Worm (Caenorhabditis elegans) whole organism, late embryonic: ENCODE measurements around the gene clec-86.

ENCODE experiments used
- T23F11.4 ChIP-seq: fragments of 200-800 bp; sonication (Bioruptor generic); optimal IDR thresholded peaks from 2 replicates; lab custom pipeline; 2018; ENCODE audit warnings: mild to moderate bottlenecking, missing genetic modification characterization, missing compliant biosample characterization
- Y22D7AL.16 ChIP-seq: sonication (generic microtip); optimal IDR thresholded peaks from 2 replicates; lab custom pipeline; 2016; ENCODE audit warnings: missing genetic modification characterization, missing compliant biosample characterization
- lin-11 ChIP-seq: fragments of 200-800 bp; sonication (Bioruptor generic); optimal IDR thresholded peaks from 2 replicates; lab custom pipeline; 2018; ENCODE audit warnings: mild to moderate bottlenecking, missing genetic modification characterization, missing compliant biosample characterization
- nfya-1 ChIP-seq: sonication (generic microtip); optimal IDR thresholded peaks from 2 replicates; lab custom pipeline; 2017; ENCODE audit warnings: missing genetic modification characterization, mild to moderate bottlenecking, missing compliant biosample characterization, antibody characterized with exemption, moderate library complexity
- nhr-11 ChIP-seq: fragments of 150-350 bp; optimal IDR thresholded peaks from 2 replicates; lab custom pipeline; 2014; ENCODE audit warnings: missing biosample characterization, missing genetic modification characterization
- npax-4 ChIP-seq: sonication (generic microtip); optimal IDR thresholded peaks from 2 replicates; lab custom pipeline; 2016; ENCODE audit warnings: missing genetic modification characterization, missing compliant biosample characterization
- pha-2 ChIP-seq: sonication (generic microtip); optimal IDR thresholded peaks from 2 replicates; lab custom pipeline; 2017; ENCODE audit warnings: mild to moderate bottlenecking, missing genetic modification characterization, missing compliant biosample characterization
- sox-2 ChIP-seq: fragments of 200-800 bp; sonication (Bioruptor generic); IDR thresholded peaks from 2 replicates; pipeline ENCODE4 v1.3.6; 2022; ENCODE audit warnings: missing genetic modification reagents, missing genetic modification characterization, missing compliant biosample characterization
- sox-4 ChIP-seq: sonication (generic microtip); optimal IDR thresholded peaks from 2 replicates; lab custom pipeline; 2017; ENCODE audit warnings: mild to moderate bottlenecking, missing genetic modification characterization, inconsistent platforms, missing compliant biosample characterization

ce11 chrX:7126348-7126747 lies 13.3 kb upstream of the clec-86 start, which contains the start of gene ist-1:
- no peak for TF ChIP-seq npax-4 (tag; lab: Kevin White, UChicago)
- no peak for TF ChIP-seq nfya-1 (tag; lab: Kevin White, UChicago)
- no peak for TF ChIP-seq lin-11 (tag; lab: Kevin White, UChicago)
- TF ChIP-seq Y22D7AL.16 (tag; lab: Kevin White, UChicago): no peak
- no peak for TF ChIP-seq pha-2 (tag; lab: Kevin White, UChicago)
- TF ChIP-seq nhr-11 (tag; lab: Kevin White, UChicago): no peak
- TF ChIP-seq T23F11.4 (GFP tag; lab: Kevin White, UChicago): no peak
- TF ChIP-seq sox-4 (tag; lab: Kevin White, UChicago): no peak
- no peak for TF ChIP-seq sox-2 (GFP tag; lab: Robert Waterston, UW)
